Worm (Caenorhabditis elegans): ENCODE results near the gene pfas-1.

- TF ChIP-seq tbx-37 (GFP tag; conservative IDR thresholded peaks at IDR 0.05) (no peak), ama-1 (optimal IDR thresholded peaks at IDR 0.05) (no peak), B0310.2 (tag; optimal IDR thresholded peaks at IDR 0.05) (no peak), hmbx-1 (tag; optimal IDR thresholded peaks at IDR 0.05) (no peak), hmg-4 (GFP tag; optimal IDR thresholded peaks at IDR 0.05) (no peak), flt-1 (GFP tag; IDR thresholded peaks at IDR 0.05) (no peak), sea-1 (GFP tag; conservative IDR thresholded peaks at IDR 0.05) (no peak), tra-4 (tag; optimal IDR thresholded peaks at IDR 0.05) (no peak), ets-7 (tag; optimal IDR thresholded peaks at IDR 0.05) (no peak)
Measured at ce11 chrIII:4665272-4665671, 22.2 kb upstream of the pfas-1 start, which contains the start of gene T23F11.4.

Data from whole organism, early embryonic.